Worm (Caenorhabditis elegans) whole organism, young adult: ENCODE measurements around the gene timm-17B.1.
A peak's percentile ranks its signal among the peaks of the same experiment; 100 is the strongest.

ENCODE experiments used
- B0019.2 ChIP-seq: fragments of 200-800 bp; sonication (Bioruptor generic); conservative IDR thresholded peaks from 2 replicates; pipeline ENCODE4 v1.3.6; 2022; ENCODE audit warnings: missing genetic modification reagents, missing genetic modification characterization, missing compliant biosample characterization
- B0336.3 ChIP-seq: fragments of 200-800 bp; sonication (Bioruptor generic); IDR thresholded peaks from 2 replicates; pipeline ENCODE4 v1.3.6; 2022; ENCODE audit warnings: missing genetic modification characterization, missing compliant biosample characterization
- C06A6.2 ChIP-seq: fragments of 200-800 bp; sonication (Bioruptor generic); conservative IDR thresholded peaks from 2 replicates; pipeline ENCODE4 v1.3.6; 2022; ENCODE audit warnings: missing genetic modification characterization, missing compliant biosample characterization
- F23B12.7 ChIP-seq: sonication (generic microtip); optimal IDR thresholded peaks from 2 replicates; lab custom pipeline; 2017; ENCODE audit warnings: missing genetic modification characterization, mild to moderate bottlenecking, missing compliant biosample characterization, antibody characterized with exemption, moderate library complexity; ENCODE audit not compliant: insufficient read depth
- F55B11.4 ChIP-seq: sonication (generic microtip); optimal IDR thresholded peaks from 2 replicates; lab custom pipeline; 2016; ENCODE audit warnings: missing compliant biosample characterization, missing genetic modification characterization, borderline replicate concordance; ENCODE audit not compliant: insufficient read depth
- F57A8.1 ChIP-seq: fragments of 200-800 bp; sonication (Bioruptor generic); optimal IDR thresholded peaks from 2 replicates; lab custom pipeline; 2018; ENCODE audit warnings: mild to moderate bottlenecking, missing genetic modification characterization, moderate library complexity, missing compliant biosample characterization
- K11D2.4 ChIP-seq: fragments of 200-800 bp; sonication (Bioruptor generic); IDR thresholded peaks from 2 replicates; pipeline ENCODE4 v1.3.6; 2022; ENCODE audit warnings: missing genetic modification reagents, missing genetic modification characterization, missing compliant biosample characterization
- Y53G8AR.9 ChIP-seq: fragments of 200-800 bp; sonication (Bioruptor generic); conservative IDR thresholded peaks from 2 replicates; pipeline ENCODE4 v1.3.6; 2022; ENCODE audit warnings: missing genetic modification reagents, missing genetic modification characterization, missing compliant biosample characterization
- Y67H2A.10 ChIP-seq: fragments of 200-800 bp; sonication (Bioruptor generic); conservative IDR thresholded peaks from 2 replicates; pipeline ENCODE4 v1.3.6; 2022; ENCODE audit warnings: missing genetic modification reagents, missing genetic modification characterization, missing compliant biosample characterization
- Y79H2A.3 ChIP-seq: fragments of 200-800 bp; sonication (Bioruptor generic); conservative IDR thresholded peaks from 2 replicates; pipeline ENCODE4 v1.3.6; 2022; ENCODE audit warnings: missing genetic modification reagents, missing genetic modification characterization, missing compliant biosample characterization
- atf-7 ChIP-seq: sonication (generic microtip); optimal IDR thresholded peaks from 2 replicates; lab custom pipeline; 2017; ENCODE audit warnings: mild to moderate bottlenecking, missing genetic modification characterization, missing compliant biosample characterization
- ccch-3 ChIP-seq: fragments of 200-800 bp; sonication (Bioruptor generic); optimal IDR thresholded peaks from 2 replicates; lab custom pipeline; 2018; ENCODE audit warnings: mild to moderate bottlenecking, missing genetic modification characterization, missing compliant biosample characterization
- cebp-1 ChIP-seq, 2 experiments: fragments of 200-800 bp in 1 of 2; sonication (Bioruptor generic) in 1 of 2; sonication (generic microtip) in 1 of 2; IDR thresholded peaks in 1 of 2; optimal IDR thresholded peaks in 1 of 2; 2 replicates each; pipeline versions ENCODE4 v1.3.6 to Lab custom; 2017 to 2022; ENCODE audit warnings: missing compliant biosample characterization in 2 of 2, missing genetic modification characterization in 2 of 2, mild to moderate bottlenecking in 1 of 2, missing genetic modification reagents in 1 of 2, moderate library complexity in 1 of 2
- cebp-2 ChIP-seq: fragments of 200-800 bp; sonication (Bioruptor generic); IDR thresholded peaks from 2 replicates; pipeline ENCODE4 v1.3.6; 2022; ENCODE audit warnings: missing genetic modification characterization, missing compliant biosample characterization
- ceh-40 ChIP-seq: fragments of 200-800 bp; sonication (Bioruptor generic); IDR thresholded peaks from 2 replicates; pipeline ENCODE4 v1.3.6; 2022; ENCODE audit warnings: missing genetic modification characterization, missing compliant biosample characterization
- ceh-58 ChIP-seq: fragments of 200-800 bp; sonication (Bioruptor generic); IDR thresholded peaks from 2 replicates; pipeline ENCODE4 v1.3.6; 2022; ENCODE audit warnings: missing genetic modification characterization, missing compliant biosample characterization
- egl-18 ChIP-seq: fragments of 200-800 bp; sonication (Bioruptor generic); IDR thresholded peaks from 2 replicates; pipeline ENCODE4 v1.3.6; 2022; ENCODE audit warnings: missing genetic modification reagents, missing genetic modification characterization, missing compliant biosample characterization
- ets-4 ChIP-seq: fragments of 200-800 bp; sonication (Bioruptor generic); optimal IDR thresholded peaks from 2 replicates; lab custom pipeline; 2018; ENCODE audit warnings: mild to moderate bottlenecking, missing genetic modification characterization, missing compliant biosample characterization
- fkh-3 ChIP-seq: sonication (generic microtip); optimal IDR thresholded peaks from 2 replicates; lab custom pipeline; 2016; ENCODE audit warnings: mild to moderate bottlenecking, missing genetic modification characterization, missing compliant biosample characterization
- gei-17 ChIP-seq: fragments of 200-800 bp; sonication (Bioruptor generic); optimal IDR thresholded peaks from 2 replicates; lab custom pipeline; 2018; ENCODE audit warnings: mild to moderate bottlenecking, missing genetic modification characterization, missing compliant biosample characterization
- hrde-1 ChIP-seq: sonication (generic microtip); optimal IDR thresholded peaks from 2 replicates; lab custom pipeline; 2016; ENCODE audit warnings: missing genetic modification characterization, mild to moderate bottlenecking, missing compliant biosample characterization, moderate library complexity, missing genotype, missing genetic modification reagents, borderline replicate concordance
- lag-1 ChIP-seq: fragments of 200-800 bp; sonication (Bioruptor generic); IDR thresholded peaks from 2 replicates; pipeline ENCODE4 v1.3.6; 2022; ENCODE audit warnings: missing genetic modification reagents, missing genetic modification characterization, missing compliant biosample characterization
- lsy-27 ChIP-seq: sonication (generic microtip); optimal IDR thresholded peaks from 2 replicates; lab custom pipeline; 2017; ENCODE audit warnings: missing genetic modification characterization, mild to moderate bottlenecking, missing compliant biosample characterization, antibody characterized with exemption, missing genotype, borderline replicate concordance; ENCODE audit not compliant: insufficient read depth
- mcd-1 ChIP-seq: fragments of 200-800 bp; sonication (Bioruptor generic); IDR thresholded peaks from 2 replicates; pipeline ENCODE4 v1.3.6; 2022; ENCODE audit warnings: missing genetic modification reagents, missing genetic modification characterization, missing compliant biosample characterization
- mes-4 ChIP-seq: sonication (generic microtip); optimal IDR thresholded peaks from 2 replicates; lab custom pipeline; 2016; ENCODE audit warnings: missing genotype, missing genetic modification characterization, missing compliant biosample characterization
- nfyb-1 ChIP-seq: fragments of 200-800 bp; sonication (Bioruptor generic); IDR thresholded peaks from 2 replicates; pipeline ENCODE4 v1.3.6; 2022; ENCODE audit warnings: missing genetic modification reagents, missing genetic modification characterization, missing compliant biosample characterization
- nhr-90 ChIP-seq: sonication (generic microtip); optimal IDR thresholded peaks from 2 replicates; lab custom pipeline; 2016; ENCODE audit warnings: missing genotype, mild to moderate bottlenecking, missing genetic modification characterization, missing compliant biosample characterization
- pha-4 ChIP-seq: fragments of 150-350 bp; sonication (generic microtip); optimal IDR thresholded peaks from 2 replicates; lab custom pipeline; 2014; ENCODE audit warnings: missing biosample characterization, missing genetic modification reagents, missing genetic modification characterization
- rcor-1 ChIP-seq: fragments of 200-800 bp; sonication (Bioruptor generic); IDR thresholded peaks from 2 replicates; pipeline ENCODE4 v1.3.6; 2022; ENCODE audit warnings: missing genetic modification reagents, missing genetic modification characterization, missing compliant biosample characterization
- rec-8 ChIP-seq, 2 experiments: sonication (generic microtip); optimal IDR thresholded peaks; 2 replicates each; lab custom pipeline; 2016; ENCODE audit warnings: mild to moderate bottlenecking in 2 of 2, missing genetic modification characterization in 2 of 2, missing genetic modification reagents in 2 of 2, missing genotype in 2 of 2, missing biosample characterization in 1 of 2, missing compliant biosample characterization in 1 of 2, moderate library complexity in 1 of 2
- repo-1 ChIP-seq: sonication (generic microtip); optimal IDR thresholded peaks from 2 replicates; lab custom pipeline; 2017; ENCODE audit warnings: mild to moderate bottlenecking, missing genetic modification characterization, missing compliant biosample characterization
- sdz-38 ChIP-seq: sonication (generic microtip); optimal IDR thresholded peaks from 2 replicates; lab custom pipeline; 2016; ENCODE audit warnings: missing genotype, missing genetic modification characterization, missing compliant biosample characterization
- sea-2 ChIP-seq: fragments of 200-800 bp; sonication (Bioruptor generic); IDR thresholded peaks from 2 replicates; pipeline ENCODE4 v1.3.6; 2022; ENCODE audit warnings: missing genetic modification characterization, missing compliant biosample characterization
- snpc-1.3 ChIP-seq: sonication (generic microtip); optimal IDR thresholded peaks from 2 replicates; lab custom pipeline; 2017; ENCODE audit warnings: missing genetic modification characterization, mild to moderate bottlenecking, missing compliant biosample characterization, antibody characterized with exemption, moderate library complexity, missing genotype, missing genetic modification reagents; ENCODE audit not compliant: insufficient read depth
- somi-1 ChIP-seq: fragments of 200-800 bp; sonication (Bioruptor generic); optimal IDR thresholded peaks from 2 replicates; lab custom pipeline; 2018; ENCODE audit warnings: mild to moderate bottlenecking, missing genetic modification characterization, missing compliant biosample characterization
- tbp1 ChIP-seq: fragments of 200-800 bp; sonication (Bioruptor generic); optimal IDR thresholded peaks from 2 replicates; lab custom pipeline; 2018; ENCODE audit warnings: mild to moderate bottlenecking, missing genetic modification characterization, missing compliant biosample characterization
- tbx-9 ChIP-seq: sonication (generic microtip); optimal IDR thresholded peaks from 2 replicates; lab custom pipeline; 2016; ENCODE audit warnings: borderline replicate concordance, missing genetic modification characterization, inconsistent platforms, missing compliant biosample characterization
- tlf-1 ChIP-seq: fragments of 200-800 bp; sonication (Bioruptor generic); optimal IDR thresholded peaks from 2 replicates; lab custom pipeline; 2018; ENCODE audit warnings: mild to moderate bottlenecking, missing genetic modification characterization, missing compliant biosample characterization
- unc-62 ChIP-seq: fragments of 150-350 bp; optimal IDR thresholded peaks from 2 replicates; lab custom pipeline; 2014; ENCODE audit warnings: missing biosample characterization, missing genetic modification reagents, missing genetic modification characterization
- zfh-2 ChIP-seq: fragments of 200-800 bp; sonication (Bioruptor generic); conservative IDR thresholded peaks from 2 replicates; pipeline ENCODE4 v1.3.6; 2022; ENCODE audit warnings: missing genetic modification reagents, missing genetic modification characterization, missing compliant biosample characterization
- ztf-18 ChIP-seq: sonication (generic microtip); optimal IDR thresholded peaks from 2 replicates; lab custom pipeline; 2016; ENCODE audit warnings: missing genotype, mild to moderate bottlenecking, missing genetic modification characterization, missing compliant biosample characterization

Gene timm-17B.1

DNA sequence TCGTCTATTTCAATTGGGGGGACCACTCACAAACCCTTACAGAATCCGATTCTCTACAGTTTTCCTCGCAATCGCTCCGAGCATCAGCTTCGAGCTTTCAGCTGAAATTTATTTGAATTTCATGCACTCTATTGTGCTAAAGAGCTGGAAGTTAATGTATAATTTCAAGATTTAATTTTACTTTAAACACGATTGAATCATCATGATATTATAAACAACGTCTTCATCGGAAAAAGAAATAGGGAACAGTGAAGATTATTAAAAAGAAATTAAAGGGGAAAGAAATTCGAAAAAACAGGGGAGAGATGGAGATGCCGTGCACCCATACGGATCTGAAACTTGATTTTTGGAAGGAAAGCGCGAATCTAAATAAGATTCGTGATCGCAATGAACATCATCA lies 1.1 kb downstream of the timm-17B.1 start, which contains the start of gene hoe-1 (continued):
- TF ChIP-seq lag-1 (GFP tag; lab: Robert Waterston, UW): no peak
- TF ChIP-seq hrde-1 (tag; lab: Kevin White, UChicago): no peak
- no peak for TF ChIP-seq Y79H2A.3 (GFP tag; lab: Robert Waterston, UW)
- no peak for TF ChIP-seq tlf-1 (GFP tag; lab: Kevin White, UChicago)
- TF ChIP-seq egl-18 (GFP tag; lab: Robert Waterston, UW): no peak
- TF ChIP-seq ccch-3 (GFP tag; lab: Kevin White, UChicago): no peak
- TF ChIP-seq B0019.2 (GFP tag; lab: Robert Waterston, UW): no peak
- TF ChIP-seq Y53G8AR.9 (GFP tag; lab: Robert Waterston, UW): 0 out of 2 replicates have a peak, but pooled peaks have one; percentile 64
- TF ChIP-seq tbp1: no peak
- no peak for TF ChIP-seq cebp-1 (GFP tag; IDR thresholded peaks at IDR 0.05; lab: Robert Waterston, UW)
- no peak for TF ChIP-seq cebp-1 (tag; optimal IDR thresholded peaks at IDR 0.05; lab: Kevin White, UChicago)
- TF ChIP-seq C06A6.2 (GFP tag; lab: Robert Waterston, UW): no peak
- TF ChIP-seq, all 124 proteins: peak for 10

DNA sequence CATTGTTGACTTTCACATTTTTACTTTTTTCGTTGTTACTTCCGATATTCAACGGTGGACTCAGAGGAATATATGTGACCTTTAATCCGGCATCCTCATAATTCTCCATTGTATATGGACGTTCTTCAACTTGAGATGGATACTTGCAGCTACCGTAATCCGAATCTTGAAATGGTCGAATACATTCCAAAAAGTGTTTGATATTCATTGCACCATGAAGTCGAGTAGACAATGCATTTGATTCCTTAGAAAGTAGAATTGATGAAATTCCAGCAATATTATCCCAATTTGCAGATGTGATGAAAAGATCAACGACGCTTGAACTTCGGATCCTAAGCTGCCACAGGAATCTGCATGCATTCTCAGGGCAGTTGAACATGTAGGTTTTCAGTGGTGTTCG lies 2.8 kb downstream of the timm-17B.1 start:
- TF ChIP-seq somi-1 (GFP tag; lab: Kevin White, UChicago) (no peak), ceh-40 (GFP tag; lab: Robert Waterston, UW) (no peak), rcor-1 (GFP tag; lab: Robert Waterston, UW) (no peak), repo-1 (tag; lab: Kevin White, UChicago) (no peak), lsy-27 (tag; lab: Kevin White, UChicago) (no peak), ztf-18 (tag; lab: Kevin White, UChicago) (no peak), ceh-58 (GFP tag; lab: Robert Waterston, UW) (no peak), cebp-2 (GFP tag; lab: Robert Waterston, UW) (no peak), sea-2 (no peak), unc-62 (no peak), atf-7 (no peak), ccch-3 (GFP tag; lab: Kevin White, UChicago) (no peak), Y67H2A.10 (no peak), snpc-1.3 (no peak), tbx-9 (tag; lab: Kevin White, UChicago) (no peak), gei-17 (no peak), F55B11.4 (tag; lab: Kevin White, UChicago) (no peak), F57A8.1 (no peak), nfyb-1 (GFP tag; lab: Robert Waterston, UW) (no peak)

DNA sequence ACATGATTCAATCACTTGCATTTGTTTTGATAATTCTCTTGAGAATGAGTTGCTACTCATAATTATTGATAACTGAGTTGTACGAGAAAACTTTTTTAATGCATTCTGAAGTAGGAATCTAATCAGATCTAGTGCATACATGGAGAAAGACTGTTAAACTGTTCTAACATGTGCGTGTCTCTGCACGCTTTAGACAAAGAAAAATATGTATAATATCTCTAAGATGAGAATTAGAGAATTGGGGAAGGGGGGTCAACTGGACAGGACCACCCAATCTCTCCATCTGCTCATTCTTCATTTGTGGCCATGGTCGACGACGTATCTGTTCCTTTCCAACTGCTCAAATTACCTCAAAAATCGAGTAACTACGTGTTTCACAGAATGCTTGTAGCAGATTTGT lies 8.0 kb downstream of the timm-17B.1 start, which contains the start of gene fbxb-78:
Gene fbxb-78, plus strand, starts transcription at position 301 of the 400 bp plus-strand sequence.
- no peak for TF ChIP-seq pha-4 (tag; lab: Kevin White, UChicago)
- TF ChIP-seq F23B12.7 (tag; lab: Kevin White, UChicago): no peak
- no peak for TF ChIP-seq sdz-38
- no peak for TF ChIP-seq nhr-90 (tag; lab: Kevin White, UChicago)
- TF ChIP-seq K11D2.4 (GFP tag; lab: Robert Waterston, UW): no peak
- TF ChIP-seq mes-4 (tag; lab: Kevin White, UChicago): no peak
- TF ChIP-seq ets-4 (GFP tag; lab: Kevin White, UChicago): no peak
- TF ChIP-seq rec-8 (tag; optimal IDR thresholded peaks at IDR 0.05; lab: Kevin White, UChicago): no peak
- no peak for TF ChIP-seq B0336.3 (GFP tag; lab: Robert Waterston, UW)
- no peak for TF ChIP-seq mcd-1 (GFP tag; lab: Robert Waterston, UW)
- no peak for TF ChIP-seq zfh-2
- TF ChIP-seq fkh-3 (tag; lab: Kevin White, UChicago): no peak
